Fruit fly (Drosophila melanogaster): ENCODE data around the gene CG33272.

The CG33272 gene

DNA sequence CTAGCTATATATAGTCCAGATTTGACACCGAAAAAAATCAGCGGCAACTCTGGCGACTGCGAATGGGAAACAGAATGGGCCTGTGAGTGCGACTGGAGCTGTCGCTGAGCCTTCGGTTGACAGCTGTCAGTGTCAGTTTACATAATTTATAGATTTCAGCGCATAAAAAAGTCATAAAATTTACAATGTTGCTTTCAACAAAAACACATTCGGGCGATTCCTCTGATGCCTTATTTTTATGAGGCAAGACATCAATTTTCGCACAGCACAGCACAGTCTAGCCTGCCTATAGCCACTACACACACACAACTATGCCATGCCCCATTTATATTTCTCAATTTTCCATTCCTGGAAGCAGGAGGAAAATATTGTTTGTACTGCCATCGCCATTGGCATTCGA, 38.0 kb downstream of the CG33272 start (continued):
- TF ChIP-seq CG15011 (GFP tag; optimal IDR thresholded peaks at IDR 0.05) = no peak

DNA sequence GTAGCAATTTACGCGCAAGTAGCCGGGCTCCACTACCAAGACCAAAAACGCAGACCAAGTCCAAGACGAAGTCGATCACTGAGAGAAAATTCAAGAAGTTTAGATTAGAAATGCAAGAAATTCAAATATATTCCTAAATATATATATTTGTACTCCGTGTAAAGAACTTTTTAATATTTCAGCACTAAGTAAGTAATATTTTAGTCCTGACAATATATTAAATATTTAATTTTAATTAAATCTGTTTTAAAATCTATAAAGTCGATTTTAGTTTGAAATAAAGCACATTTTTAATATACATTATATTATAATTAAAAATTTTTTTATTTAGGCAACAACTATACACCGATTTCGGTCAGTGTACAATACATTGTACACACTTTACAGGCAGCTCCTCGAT, 43.4 kb downstream of the CG33272 start:
- TF ChIP-seq lilli (GFP tag; optimal IDR thresholded peaks at IDR 0.05) (no peak), Mes4 (GFP tag; optimal IDR thresholded peaks at IDR 0.05) (no peak), CG17361 (GFP tag; IDR thresholded peaks at IDR 0.05) (peak; percentile 67), bbx (GFP tag; IDR thresholded peaks at IDR 0.05; ENCODE audit: partially characterized antibody) (no peak), slbo (GFP tag; IDR thresholded peaks at IDR 0.05) (peak; percentile 34; the same call in 1 of the 2 replicates), Ssrp (tag; optimal IDR thresholded peaks at IDR 0.05) (peak; percentile 27), Ets65A (GFP tag) (peak; percentile 46), fd96Cb (tag; optimal IDR thresholded peaks at IDR 0.05) (peak; percentile 17), D19B (GFP tag; optimal IDR thresholded peaks at IDR 0.05) (no peak), Hr51 (GFP tag; optimal IDR thresholded peaks at IDR 0.05) (peak in 1 of 2 experiments; percentile 68), CG10209 (GFP tag; optimal IDR thresholded peaks at IDR 0.05) (peak; percentile 28), CG13296 (GFP tag; optimal IDR thresholded peaks at IDR 0.05) (peak; percentile 3), CG13775 (GFP tag; optimal IDR thresholded peaks at IDR 0.05) (peak; percentile 34), tgo (GFP tag; IDR thresholded peaks at IDR 0.05) (peak; percentile 27; the same call in 1 of the 3 replicates), CoRest (tag; optimal IDR thresholded peaks at IDR 0.05) (peak; percentile 53), gsb-n (tag; optimal IDR thresholded peaks at IDR 0.05) (peak; percentile 38), CG9727 (GFP tag; optimal IDR thresholded peaks at IDR 0.05) (peak; percentile 59), Meics (GFP tag; optimal IDR thresholded peaks at IDR 0.05) (peak; percentile 43), CG3281 (GFP tag; optimal IDR thresholded peaks at IDR 0.05) (peak; percentile 23), Fer1 (GFP tag; optimal IDR thresholded peaks at IDR 0.05) (peak; percentile 43), tin (GFP tag; optimal IDR thresholded peaks at IDR 0.05) (peak; percentile 21), dmrt99B (tag; optimal IDR thresholded peaks at IDR 0.05) (peak; percentile 55), CG2712 (tag; optimal IDR thresholded peaks at IDR 0.05) (peak; percentile 67), CG13424 (tag; optimal IDR thresholded peaks at IDR 0.05) (peak; percentile 48), CG2678 (tag; optimal IDR thresholded peaks at IDR 0.05) (peak; percentile 71), tap (tag; optimal IDR thresholded peaks at IDR 0.05) (peak; percentile 21), shn (GFP tag; optimal IDR thresholded peaks at IDR 0.05) (no peak), CG1792 (GFP tag; optimal IDR thresholded peaks at IDR 0.05) (no peak), Sox102F (GFP tag; optimal IDR thresholded peaks at IDR 0.05) (peak; percentile 56), unpg (GFP tag; optimal IDR thresholded peaks at IDR 0.05) (peak; percentile 12), grau (tag; optimal IDR thresholded peaks at IDR 0.05) (peak; percentile 62), CG31441 (GFP tag; IDR thresholded peaks at IDR 0.05) (peak; percentile 66), Oli (tag; optimal IDR thresholded peaks at IDR 0.05) (peak; percentile 9), zfh1 (GFP tag; IDR thresholded peaks at IDR 0.05) (no peak), CG3726 (GFP tag; IDR thresholded peaks at IDR 0.05) (no peak), CG17186 (GFP tag; optimal IDR thresholded peaks at IDR 0.05) (no peak), phol (tag; optimal IDR thresholded peaks at IDR 0.05) (peak; percentile 45), CG10979 (tag; optimal IDR thresholded peaks at IDR 0.05) (peak; percentile 52), CG15269 (tag; optimal IDR thresholded peaks at IDR 0.05) (peak; percentile 41), HHEX (GFP tag; optimal IDR thresholded peaks at IDR 0.05) (peak; percentile 22), CG12942 (GFP tag; optimal IDR thresholded peaks at IDR 0.05) (no peak), lab (GFP tag; optimal IDR thresholded peaks at IDR 0.05) (peak; percentile 45), lola (GFP tag; optimal IDR thresholded peaks at IDR 0.05) (peak in 1 of 3 experiments; percentile 47), CG17829 (tag; optimal IDR thresholded peaks at IDR 0.05) (peak; percentile 43), gcm (GFP tag; optimal IDR thresholded peaks at IDR 0.05) (peak; percentile 18), Hmr (GFP tag; optimal IDR thresholded peaks at IDR 0.05) (peak; percentile 43)
